Worm (Caenorhabditis elegans) whole organism, mixed stage, embryonic: Measurements from ENCODE around the gene drh-1.
"Not testable (repeated sequence)": the region's sequence is repeated elsewhere in the genome, so short reads cannot be mapped to it uniquely, and the experiment has no call there.

Experiments used
- M03D4.4 ChIP-seq: sonication (generic microtip); optimal IDR thresholded peaks from 2 replicates; lab custom pipeline; 2017; ENCODE audit warnings: mild to moderate bottlenecking, missing genetic modification characterization, missing compliant biosample characterization
- bed-3 ChIP-seq: fragments of 200-800 bp; sonication (Bioruptor generic); optimal IDR thresholded peaks from 3 replicates; lab custom pipeline; 2018; ENCODE audit warnings: mild to moderate bottlenecking, missing genetic modification characterization, moderate library complexity, missing compliant biosample characterization
- ceh-39 ChIP-seq: fragments of 150-350 bp; optimal IDR thresholded peaks from 2 replicates; lab custom pipeline; 2014; ENCODE audit warnings: missing biosample characterization, missing genetic modification characterization
- ces-1 ChIP-seq: fragments of 150-350 bp; optimal IDR thresholded peaks from 2 replicates; lab custom pipeline; 2014; ENCODE audit warnings: missing biosample characterization, missing genetic modification reagents, missing genetic modification characterization
- cnd-1 ChIP-seq: fragments of 200-800 bp; sonication (Bioruptor generic); optimal IDR thresholded peaks from 2 replicates; lab custom pipeline; 2018; ENCODE audit warnings: mild to moderate bottlenecking, missing genetic modification characterization, missing compliant biosample characterization
- drap-1 ChIP-seq: fragments of 200-800 bp; sonication (Bioruptor generic); optimal IDR thresholded peaks from 3 replicates; lab custom pipeline; 2018; ENCODE audit warnings: mild to moderate bottlenecking, missing genetic modification characterization, missing compliant biosample characterization
- elt-1 ChIP-seq: sonication (generic microtip); optimal IDR thresholded peaks from 2 replicates; lab custom pipeline; 2017; ENCODE audit warnings: missing genetic modification characterization, mild to moderate bottlenecking, missing compliant biosample characterization, antibody characterized with exemption, moderate library complexity, borderline replicate concordance; ENCODE audit not compliant: insufficient read depth
- elt-3 ChIP-seq: fragments of 150-350 bp; optimal IDR thresholded peaks from 2 replicates; lab custom pipeline; 2014; ENCODE audit warnings: missing biosample characterization, missing genetic modification characterization
- ham-2 ChIP-seq: fragments of 200-800 bp; sonication (Bioruptor generic); optimal IDR thresholded peaks from 2 replicates; lab custom pipeline; 2018; ENCODE audit warnings: mild to moderate bottlenecking, missing genetic modification characterization, missing compliant biosample characterization
- hlh-1 ChIP-seq: fragments of 150-350 bp; optimal IDR thresholded peaks from 2 replicates; lab custom pipeline; 2014; ENCODE audit warnings: missing biosample characterization, missing genetic modification reagents, missing genetic modification characterization
- lin-13 ChIP-seq: fragments of 150-350 bp; optimal IDR thresholded peaks from 2 replicates; lab custom pipeline; 2014; ENCODE audit warnings: missing biosample characterization, missing genetic modification characterization
- lin-32 ChIP-seq: fragments of 200-800 bp; sonication (Bioruptor generic); optimal IDR thresholded peaks from 2 replicates; lab custom pipeline; 2018; ENCODE audit warnings: mild to moderate bottlenecking, missing genetic modification characterization, missing compliant biosample characterization
- lsy-2 ChIP-seq: fragments of 150-350 bp; optimal IDR thresholded peaks from 2 replicates; lab custom pipeline; 2014; ENCODE audit warnings: missing biosample characterization, missing genetic modification characterization
- mab-5 ChIP-seq: fragments of 150-350 bp; optimal IDR thresholded peaks from 2 replicates; lab custom pipeline; 2014; ENCODE audit warnings: missing biosample characterization, missing genetic modification characterization
- mep-1 ChIP-seq: fragments of 150-350 bp; optimal IDR thresholded peaks from 2 replicates; lab custom pipeline; 2017; ENCODE audit warnings: missing biosample characterization, missing genetic modification reagents, missing genetic modification characterization, inconsistent platforms
- mls-2 ChIP-seq: sonication (generic microtip); optimal IDR thresholded peaks from 2 replicates; lab custom pipeline; 2016; ENCODE audit warnings: mild to moderate bottlenecking, missing genetic modification characterization, moderate library complexity, missing compliant biosample characterization
- nhr-12 ChIP-seq: fragments of 150-350 bp; optimal IDR thresholded peaks from 2 replicates; lab custom pipeline; 2014; ENCODE audit warnings: missing biosample characterization, missing genetic modification characterization
- nhr-237 ChIP-seq: fragments of 150-350 bp; optimal IDR thresholded peaks from 2 replicates; lab custom pipeline; 2014; ENCODE audit warnings: missing biosample characterization, missing genetic modification characterization
- nhr-28 ChIP-seq: fragments of 150-350 bp; optimal IDR thresholded peaks from 2 replicates; lab custom pipeline; 2014; ENCODE audit warnings: missing biosample characterization, missing genetic modification characterization
- nhr-76 ChIP-seq: sonication (generic microtip); optimal IDR thresholded peaks from 2 replicates; lab custom pipeline; 2017; ENCODE audit warnings: missing biosample characterization, missing genetic modification characterization
- pha-4 ChIP-seq: fragments of 150-350 bp; optimal IDR thresholded peaks from 2 replicates; lab custom pipeline; 2018; ENCODE audit warnings: missing biosample characterization, missing genetic modification reagents, missing genetic modification characterization
- sem-2 ChIP-seq: fragments of 200-800 bp; sonication (Bioruptor generic); optimal IDR thresholded peaks from 2 replicates; lab custom pipeline; 2018; ENCODE audit warnings: mild to moderate bottlenecking, missing genetic modification characterization, missing compliant biosample characterization
- snpc-4 ChIP-seq: fragments of 150-350 bp; optimal IDR thresholded peaks from 2 replicates; lab custom pipeline; 2014; ENCODE audit warnings: missing biosample characterization, missing genetic modification characterization
- sptf-1 ChIP-seq: sonication (generic microtip); optimal IDR thresholded peaks from 2 replicates; lab custom pipeline; 2017; ENCODE audit warnings: mild to moderate bottlenecking, missing genetic modification characterization, moderate library complexity, missing compliant biosample characterization
- tbx-8 ChIP-seq: fragments of 200-800 bp; sonication (Bioruptor generic); optimal IDR thresholded peaks from 2 replicates; lab custom pipeline; 2018; ENCODE audit warnings: mild to moderate bottlenecking, missing genetic modification characterization, moderate library complexity, missing compliant biosample characterization
- unc-120 ChIP-seq: sonication (generic microtip); optimal IDR thresholded peaks from 2 replicates; lab custom pipeline; 2017; ENCODE audit warnings: missing genetic modification characterization, missing compliant biosample characterization; ENCODE audit not compliant: poor library complexity, severe bottlenecking
- zip-8 ChIP-seq: fragments of 150-350 bp; optimal IDR thresholded peaks from 2 replicates; lab custom pipeline; 2014; ENCODE audit warnings: missing biosample characterization, missing genetic modification characterization
- ztf-11 ChIP-seq: fragments of 150-350 bp; optimal IDR thresholded peaks from 2 replicates; lab custom pipeline; 2014; ENCODE audit warnings: missing biosample characterization, missing genetic modification characterization

Gene drh-1

DNA sequence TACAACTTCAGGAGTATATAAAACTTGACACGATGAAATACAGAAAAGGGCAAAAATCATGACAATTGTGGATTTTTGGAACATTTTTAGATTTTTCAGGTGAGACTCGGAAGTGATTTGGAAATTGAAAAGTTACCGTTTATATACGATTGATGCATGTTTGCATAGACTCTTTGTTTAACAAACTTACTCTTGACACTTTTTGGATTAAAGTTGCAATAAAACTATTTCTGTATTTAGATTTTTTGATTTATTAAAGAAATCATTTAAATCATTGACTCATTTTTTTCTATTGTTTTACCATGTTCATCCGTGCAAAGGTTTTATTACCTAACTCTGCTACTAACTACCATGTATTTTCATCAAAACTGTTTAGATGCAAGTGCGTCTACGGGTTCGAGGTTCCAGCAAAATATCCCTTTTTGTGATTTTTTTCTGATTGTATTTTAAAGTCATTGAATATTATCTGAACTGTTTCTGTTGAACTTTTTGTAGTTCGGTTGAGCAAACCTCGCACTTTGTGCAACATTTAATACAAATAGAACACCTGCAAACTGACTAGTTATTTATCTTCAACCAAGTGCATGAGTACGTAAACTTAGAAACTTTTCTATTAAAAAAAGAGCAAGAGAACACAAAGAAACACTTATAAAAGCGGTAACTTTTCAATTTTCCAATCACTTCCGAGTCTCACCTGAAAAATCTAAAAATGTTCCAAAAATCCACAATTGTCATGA, 22.0 kb downstream of the drh-1 start, which contains the start of the genes nspb-1 and nspb-2:
nspb-1 (minus strand) TSS at position 101 of the 737 bp plus-strand sequence.
nspb-2 (plus strand) TSS at position 687 of the 737 bp plus-strand sequence.
- TF ChIP-seq elt-3 (tag; lab: Kevin White, UChicago); mab-5; mep-1 (tag; lab: Kevin White, UChicago): not testable (repeated sequence)

- no peak for TF ChIP-seq ces-1
- no peak for TF ChIP-seq ceh-39
- no peak for TF ChIP-seq mab-5
- no peak for TF ChIP-seq tbx-8 (GFP tag; lab: Kevin White, UChicago)
Measured at ce11 chrIV:6590029-6590428, 23.1 kb downstream of the drh-1 start, which contains the start of the genes lec-11 and irld-7. lec-11 (minus strand) TSS chrIV:6590154. irld-7 (plus strand) TSS chrIV:6590360.

DNA sequence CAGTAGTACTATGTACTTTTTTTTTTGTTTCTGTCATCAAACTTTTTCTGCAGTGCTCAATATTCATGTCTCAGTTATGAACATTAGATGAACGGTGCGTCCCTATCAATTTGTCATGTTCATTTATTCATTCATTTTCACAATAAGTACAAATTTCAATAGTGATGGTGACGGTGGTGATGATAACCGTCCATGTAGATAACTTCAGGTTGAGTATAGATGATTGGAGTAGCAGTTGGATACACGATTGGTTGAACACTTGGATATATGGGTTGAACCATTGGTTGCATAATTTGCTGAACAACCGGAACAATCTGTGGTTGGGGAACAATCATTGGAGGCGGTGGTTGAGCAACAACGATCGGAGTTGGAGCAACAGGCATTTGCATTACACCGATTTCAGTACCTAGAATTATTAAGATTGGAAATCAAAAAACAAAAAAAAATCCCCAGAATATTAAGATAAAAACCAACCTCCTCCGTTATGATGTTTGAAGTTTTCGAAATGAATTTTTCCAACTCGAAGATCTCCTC, 25.0 kb downstream of the drh-1 start:
- TF ChIP-seq mab-5 (no peak), elt-1 (tag; lab: Kevin White, UChicago) (no peak), nhr-237 (tag; lab: Kevin White, UChicago) (no peak), cnd-1 (no peak), hlh-1 (no peak), zip-8 (no peak), drap-1 (GFP tag; lab: Kevin White, UChicago) (no peak), ces-1 (no peak)

ce11 chrIV:6585397-6585921, 27.7 kb downstream of the drh-1 start, which contains the start of the genes F38A5.2 and dnj-11:
F38A5.2 (minus strand) TSS chrIV:6585400.
dnj-11 (plus strand) TSS chrIV:6585871.
- TF ChIP-seq hlh-1 (peak; percentile 25), lsy-2 (tag; lab: Kevin White, UChicago) (peak; percentile 78), nhr-237 (tag; lab: Kevin White, UChicago) (peak; percentile 78), ceh-39 (peak; percentile 73), mep-1 (tag; lab: Kevin White, UChicago) (peak; percentile 95), nhr-76 (tag; lab: Kevin White, UChicago) (no peak), ces-1 (peak; percentile 75), unc-120 (tag; lab: Kevin White, UChicago) (peak; percentile 55), lin-13 (tag; lab: Kevin White, UChicago) (peak; percentile 68), ztf-11 (tag; lab: Kevin White, UChicago) (no peak), nhr-28 (no peak), tbx-8 (GFP tag; lab: Kevin White, UChicago) (no peak), pha-4 (peak; percentile 64), nhr-12 (no peak)

DNA sequence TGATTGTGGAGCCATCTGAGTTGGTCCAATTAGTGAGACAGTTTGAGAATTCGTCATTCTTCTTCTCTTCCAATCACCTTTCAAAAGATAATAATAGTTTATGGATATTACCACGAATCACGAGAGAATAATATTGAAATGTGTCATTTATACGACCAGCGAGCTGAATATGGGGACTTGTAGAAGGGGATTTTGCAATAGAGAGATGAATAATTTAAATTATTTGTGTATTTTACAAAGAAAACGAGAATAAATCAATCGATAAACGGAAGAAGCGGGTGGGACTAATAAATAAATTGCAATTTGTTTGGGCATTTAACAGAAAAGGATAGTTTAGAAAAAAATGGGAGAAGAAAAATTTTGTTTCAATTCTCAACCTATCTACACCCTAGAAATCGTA, 30.5 kb downstream of the drh-1 start, which contains the start of gene odr-8:
odr-8 (minus strand) TSS at position 101 of the 400 bp plus-strand sequence.
- TF ChIP-seq ztf-11 (tag; lab: Kevin White, UChicago) (no peak), ceh-39 (no peak), lin-32 (GFP tag; lab: Kevin White, UChicago) (no peak), hlh-1 (no peak), tbx-8 (GFP tag; lab: Kevin White, UChicago) (no peak), elt-3 (tag; lab: Kevin White, UChicago) (no peak), lsy-2 (tag; lab: Kevin White, UChicago) (no peak), nhr-237 (tag; lab: Kevin White, UChicago) (no peak), bed-3 (GFP tag; lab: Kevin White, UChicago) (no peak), pha-4 (no peak), nhr-28 (no peak), ham-2 (no peak), snpc-4 (tag; lab: Kevin White, UChicago) (no peak), sem-2 (no peak), mep-1 (tag; lab: Kevin White, UChicago) (no peak), cnd-1 (no peak), drap-1 (GFP tag; lab: Kevin White, UChicago) (no peak), mab-5 (no peak), M03D4.4 (tag; lab: Kevin White, UChicago) (no peak)

DNA sequence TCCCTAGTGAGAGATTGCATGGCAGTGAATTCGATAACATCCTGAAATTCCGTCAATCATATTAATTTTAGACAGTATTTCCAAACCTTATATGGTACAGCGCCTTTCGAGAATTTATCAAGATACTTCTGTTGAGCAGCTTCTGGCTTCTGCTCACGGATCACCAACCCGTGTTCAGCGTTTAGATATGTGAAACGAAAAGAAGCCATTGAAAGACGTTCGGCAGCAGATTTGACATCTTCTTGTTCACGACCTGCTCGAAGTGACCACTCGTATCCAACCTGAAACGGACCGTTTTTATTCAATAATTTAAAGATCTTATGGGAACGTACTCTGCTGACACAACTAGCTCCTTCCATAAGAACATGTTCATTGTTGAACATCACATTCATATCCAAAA, 31.5 kb downstream of the drh-1 start:
- TF ChIP-seq mls-2 (no peak), sptf-1 (tag; lab: Kevin White, UChicago) (no peak)
